Fruit fly (Drosophila melanogaster): ENCODE measurements around the gene Tfb5.

Gene Tfb5

DNA sequence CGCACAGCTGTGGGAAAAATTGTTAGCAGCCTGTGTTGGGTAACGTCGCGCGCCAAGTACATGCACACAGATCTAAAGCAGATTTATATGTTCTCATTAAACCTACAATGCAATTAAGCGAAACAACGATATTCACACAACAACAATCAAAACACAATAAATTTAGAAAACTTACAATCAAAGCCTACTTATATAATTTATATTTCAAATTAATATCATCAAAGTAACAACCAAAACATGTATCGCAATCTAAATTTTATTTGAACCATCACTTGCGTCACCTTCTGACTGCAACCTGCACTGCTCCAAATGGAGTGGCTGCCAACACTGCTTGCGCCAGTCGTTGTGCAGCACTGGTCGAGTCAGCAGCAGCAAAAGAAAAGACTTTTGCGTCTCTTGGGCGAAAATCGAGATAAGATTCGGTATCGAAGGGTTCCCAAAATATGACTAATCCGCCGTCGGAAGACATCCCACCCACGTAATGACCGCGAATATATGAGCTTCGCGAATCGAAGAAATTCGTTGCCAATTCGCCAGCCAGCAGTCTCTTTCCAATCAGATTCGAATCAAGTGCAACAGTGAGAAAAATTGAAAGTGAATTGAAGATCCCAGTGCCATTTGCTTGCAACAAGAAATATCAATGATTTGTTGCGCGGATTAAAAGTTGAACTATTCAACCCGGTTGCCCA lies 29.2 kb downstream of the Tfb5 start, which contains the start of the genes CG8892 and CG34126:
Gene CG8892 (minus strand): TSS at position 315 of the 689 bp plus-strand sequence.
Gene CG34126 (plus strand): TSS at position 337 of the 689 bp plus-strand sequence.
- TF ChIP-seq psq (optimal IDR thresholded peaks at IDR 0.05) (no peak), Myc (optimal IDR thresholded peaks at IDR 0.05) (no peak)

- no peak for TF ChIP-seq psq (optimal IDR thresholded peaks at IDR 0.05)
- no peak for TF ChIP-seq Myc (optimal IDR thresholded peaks at IDR 0.05)
- TF ChIP-seq ttk (optimal IDR thresholded peaks at IDR 0.05): no peak
- TF ChIP-seq Sin3A (optimal IDR thresholded peaks at IDR 0.05): no peak
- no peak for TF ChIP-seq insv (optimal IDR thresholded peaks at IDR 0.05)
- TF ChIP-seq h (optimal IDR thresholded peaks at IDR 0.05): no peak
These were observed 31.5 kb downstream of the Tfb5 start, which contains the start of gene CG8891 for dm6 chr2L:4979138-4979537. Gene CG8891, minus strand, starts transcription at chr2L:4979379.

DNA sequence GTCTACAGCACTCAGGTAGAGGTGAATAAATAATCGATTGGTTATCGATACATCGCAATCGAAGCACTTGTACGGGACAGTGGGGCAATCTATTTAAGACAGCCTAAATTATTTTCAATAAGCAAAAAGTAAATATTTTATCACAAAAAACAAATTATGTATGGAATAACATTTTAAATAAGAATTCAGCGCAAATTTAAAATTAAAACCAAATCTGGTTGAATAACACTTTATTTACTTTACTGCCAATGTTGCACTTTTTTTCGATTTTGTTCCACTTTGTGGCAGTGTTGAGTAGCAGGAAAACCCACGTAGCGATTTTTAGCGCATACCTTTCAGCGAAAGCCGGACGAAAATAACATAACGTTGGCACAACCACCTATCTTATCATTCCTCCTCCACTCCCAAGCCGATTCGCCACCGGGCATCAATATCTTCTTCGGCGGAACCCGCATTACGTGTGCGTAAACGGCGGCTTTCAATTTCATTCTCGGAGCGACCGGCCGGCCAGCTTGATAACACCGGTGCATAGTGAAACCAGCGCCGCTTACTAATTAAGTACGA lies 33.6 kb downstream of the Tfb5 start, which contains the start of the genes Gmd and CG3792:
Gene Gmd (minus strand): TSS at position 36 of the 564 bp plus-strand sequence.
Gene CG3792 (plus strand): TSS at position 325 of the 564 bp plus-strand sequence.
- TF ChIP-seq ttk (optimal IDR thresholded peaks at IDR 0.05): no peak
- no peak for TF ChIP-seq Sin3A (optimal IDR thresholded peaks at IDR 0.05)

- TF ChIP-seq Sin3A (optimal IDR thresholded peaks at IDR 0.05) (no peak), Myc (optimal IDR thresholded peaks at IDR 0.05) (no peak), insv (optimal IDR thresholded peaks at IDR 0.05) (no peak), ttk (optimal IDR thresholded peaks at IDR 0.05) (no peak), h (optimal IDR thresholded peaks at IDR 0.05) (no peak), psq (optimal IDR thresholded peaks at IDR 0.05) (no peak)
These were observed 36.8 kb downstream of the Tfb5 start, which contains the start of gene mRpL28 for dm6 chr2L:4973731-4974415. Gene mRpL28, plus strand, starts transcription at chr2L:4973976.

DNA sequence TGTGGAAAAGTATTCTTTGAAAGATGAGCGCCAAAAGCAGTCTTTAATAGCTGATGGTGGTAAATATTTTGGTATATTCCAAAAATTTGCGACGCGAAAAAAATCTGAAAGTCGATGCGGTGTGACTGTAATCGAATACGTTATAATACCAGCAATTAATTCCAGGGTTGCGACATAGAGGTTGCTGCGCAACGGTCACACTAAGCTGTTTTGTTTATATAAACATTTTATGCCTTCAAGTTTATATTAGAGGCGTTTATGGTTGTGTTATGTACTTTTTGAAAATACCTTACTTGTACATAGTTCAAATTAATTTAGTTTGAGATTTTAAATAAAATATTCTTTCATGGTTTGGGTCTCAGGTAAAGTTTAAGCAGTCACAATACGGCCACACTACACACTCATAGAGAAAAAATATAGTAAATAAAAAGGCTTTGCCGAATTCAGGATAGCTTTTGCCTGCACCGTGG lies 39.3 kb downstream of the Tfb5 start, which contains the start of gene CG14043:
Gene CG14043 (plus strand): TSS at position 374 of the 470 bp plus-strand sequence.
- TF ChIP-seq psq (optimal IDR thresholded peaks at IDR 0.05) (no peak), Myc (optimal IDR thresholded peaks at IDR 0.05) (no peak), insv (optimal IDR thresholded peaks at IDR 0.05) (no peak), ttk (optimal IDR thresholded peaks at IDR 0.05) (no peak), h (optimal IDR thresholded peaks at IDR 0.05) (no peak), Sin3A (optimal IDR thresholded peaks at IDR 0.05) (no peak)

dm6 chr2L:4968767-4969166 lies 41.9 kb downstream of the Tfb5 start, which contains the start of the genes Scox and Polr1C:
Gene Scox, minus strand, starts transcription at chr2L:4968935.
Gene Polr1C, plus strand, starts transcription at chr2L:4969004.
- TF ChIP-seq h (optimal IDR thresholded peaks at IDR 0.05): no peak
- TF ChIP-seq psq (optimal IDR thresholded peaks at IDR 0.05): no peak
- no peak for TF ChIP-seq insv (optimal IDR thresholded peaks at IDR 0.05)
- no peak for TF ChIP-seq Myc (optimal IDR thresholded peaks at IDR 0.05)
- no peak for TF ChIP-seq ttk (optimal IDR thresholded peaks at IDR 0.05)

dm6 chr2L:4967511-4967910 lies 43.1 kb downstream of the Tfb5 start, which contains the start of gene eIF3i:
Gene eIF3i, minus strand, starts transcription at chr2L:4967775.
- no peak for TF ChIP-seq Myc (optimal IDR thresholded peaks at IDR 0.05)
- no peak for TF ChIP-seq psq (optimal IDR thresholded peaks at IDR 0.05)
- no peak for TF ChIP-seq insv (optimal IDR thresholded peaks at IDR 0.05)
- no peak for TF ChIP-seq Sin3A (optimal IDR thresholded peaks at IDR 0.05)
- no peak for TF ChIP-seq ttk (optimal IDR thresholded peaks at IDR 0.05)
- TF ChIP-seq h (optimal IDR thresholded peaks at IDR 0.05): no peak

dm6 chr2L:4965923-4966322 lies 44.7 kb downstream of the Tfb5 start:
- TF ChIP-seq ttk (optimal IDR thresholded peaks at IDR 0.05): no peak
- TF ChIP-seq Sin3A (optimal IDR thresholded peaks at IDR 0.05): no peak
- TF ChIP-seq insv (optimal IDR thresholded peaks at IDR 0.05): no peak
- TF ChIP-seq h (optimal IDR thresholded peaks at IDR 0.05): no peak
- TF ChIP-seq Myc (optimal IDR thresholded peaks at IDR 0.05): no peak
- TF ChIP-seq psq (optimal IDR thresholded peaks at IDR 0.05): no peak

dm6 chr2L:4965420-4965819 lies 45.2 kb downstream of the Tfb5 start, which contains the start of gene CG34125:
Gene CG34125, plus strand, starts transcription at chr2L:4965673.
- TF ChIP-seq Sin3A (optimal IDR thresholded peaks at IDR 0.05): no peak
- TF ChIP-seq ttk (optimal IDR thresholded peaks at IDR 0.05): no peak
- TF ChIP-seq Myc (optimal IDR thresholded peaks at IDR 0.05): no peak
- TF ChIP-seq psq (optimal IDR thresholded peaks at IDR 0.05): no peak
- TF ChIP-seq h (optimal IDR thresholded peaks at IDR 0.05): no peak
- TF ChIP-seq insv (optimal IDR thresholded peaks at IDR 0.05): no peak

Data from Kc167 (cell line).